Worm (Caenorhabditis elegans) whole organism, L4 larva: ENCODE data around the gene nas-16.

ENCODE experiments used
- lsy-2 ChIP-seq, 2 experiments: fragments of 150-350 bp in 1 of 2; sonication (generic microtip) in 1 of 2; optimal IDR thresholded peaks; 2 replicates each; lab custom pipeline; 2014 to 2017; ENCODE audit warnings: missing biosample characterization in 2 of 2, missing genetic modification characterization in 2 of 2
- nhr-28 ChIP-seq: fragments of 150-350 bp; optimal IDR thresholded peaks from 2 replicates; lab custom pipeline; 2014; ENCODE audit warnings: missing biosample characterization, missing genetic modification characterization

- TF ChIP-seq nhr-28 (no peak), lsy-2 (tag; optimal IDR thresholded peaks at IDR 0.05; lab: Kevin White, UChicago) (no peak)
These were observed 43.1 kb downstream of the nas-16 start for ce11 chrV:11435242-11435641.
